Worm (Caenorhabditis elegans) whole organism, L2 larva: ENCODE measurements around the gene F13H10.9.
A peak's percentile ranks its signal among the peaks of the same experiment; 100 is the strongest.

Experiments used
- C34F6.9 ChIP-seq: fragments of 150-350 bp; optimal IDR thresholded peaks from 2 replicates; lab custom pipeline; 2014; ENCODE audit warnings: missing biosample characterization, missing genetic modification characterization
- F13H6.1 ChIP-seq: sonication (generic microtip); optimal IDR thresholded peaks from 2 replicates; lab custom pipeline; 2016; ENCODE audit warnings: missing genetic modification characterization, missing compliant biosample characterization
- R02D3.7 ChIP-seq: fragments of 150-350 bp; optimal IDR thresholded peaks from 2 replicates; lab custom pipeline; 2014; ENCODE audit warnings: missing biosample characterization, missing genetic modification characterization
- Y55F3AM.14 ChIP-seq: fragments of 200-800 bp; sonication (Bioruptor generic); optimal IDR thresholded peaks from 2 replicates; lab custom pipeline; 2018; ENCODE audit warnings: mild to moderate bottlenecking, missing genetic modification characterization, missing compliant biosample characterization
- ZK546.5 ChIP-seq: sonication (generic microtip); optimal IDR thresholded peaks from 2 replicates; lab custom pipeline; 2017; ENCODE audit warnings: missing biosample characterization, missing genetic modification characterization
- alr-1 ChIP-seq: fragments of 150-350 bp; optimal IDR thresholded peaks from 2 replicates; lab custom pipeline; 2014; ENCODE audit warnings: missing biosample characterization, missing genetic modification characterization
- aly-2 ChIP-seq: fragments of 150-350 bp; optimal IDR thresholded peaks from 2 replicates; lab custom pipeline; 2014; ENCODE audit warnings: missing biosample characterization, missing genetic modification characterization
- ama-1 ChIP-seq: fragments of 150-350 bp; optimal IDR thresholded peaks from 2 replicates; lab custom pipeline; 2018; ENCODE audit warnings: inconsistent platforms
- blmp-1 ChIP-seq: sonication (generic microtip); optimal IDR thresholded peaks from 2 replicates; lab custom pipeline; 2017; ENCODE audit warnings: missing genetic modification characterization, mild to moderate bottlenecking, missing compliant biosample characterization, antibody characterized with exemption, moderate library complexity; ENCODE audit not compliant: insufficient read depth
- ceh-16 ChIP-seq: fragments of 150-350 bp; optimal IDR thresholded peaks from 2 replicates; lab custom pipeline; 2014; ENCODE audit warnings: missing biosample characterization, missing genetic modification characterization
- ceh-82 ChIP-seq: fragments of 150-350 bp; optimal IDR thresholded peaks from 2 replicates; lab custom pipeline; 2014; ENCODE audit warnings: missing biosample characterization, missing genetic modification characterization
- crh-2 ChIP-seq: sonication (generic microtip); optimal IDR thresholded peaks from 2 replicates; lab custom pipeline; 2017; ENCODE audit warnings: missing biosample characterization, missing genetic modification characterization
- dmd-4 ChIP-seq: sonication (generic microtip); optimal IDR thresholded peaks from 2 replicates; lab custom pipeline; 2017; ENCODE audit warnings: missing biosample characterization, missing genetic modification characterization
- egl-27 ChIP-seq: sonication (generic microtip); optimal IDR thresholded peaks from 3 replicates; lab custom pipeline; 2017; ENCODE audit warnings: missing biosample characterization, missing genetic modification reagents, missing genetic modification characterization
- elt-1 ChIP-seq: fragments of 150-350 bp; optimal IDR thresholded peaks from 2 replicates; lab custom pipeline; 2014; ENCODE audit warnings: missing biosample characterization, missing genetic modification characterization
- fos-1 ChIP-seq: fragments of 150-350 bp; optimal IDR thresholded peaks from 2 replicates; lab custom pipeline; 2014; ENCODE audit warnings: missing biosample characterization, missing genetic modification characterization
- gmeb-1 ChIP-seq: fragments of 150-350 bp; optimal IDR thresholded peaks from 2 replicates; lab custom pipeline; 2014; ENCODE audit warnings: missing biosample characterization, missing genetic modification characterization
- lin-11 ChIP-seq: fragments of 150-350 bp; sonication (generic microtip); optimal IDR thresholded peaks from 2 replicates; lab custom pipeline; 2014; ENCODE audit warnings: missing biosample characterization, missing genetic modification characterization, inconsistent platforms, mixed read lengths
- lin-13 ChIP-seq: fragments of 150-350 bp; optimal IDR thresholded peaks from 2 replicates; lab custom pipeline; 2014; ENCODE audit warnings: missing biosample characterization, missing genetic modification reagents, missing genetic modification characterization
- lin-39 ChIP-seq: fragments of 150-350 bp; optimal IDR thresholded peaks from 2 replicates; lab custom pipeline; 2014; ENCODE audit warnings: missing biosample characterization, missing genetic modification reagents, missing genetic modification characterization
- lsy-2 ChIP-seq, 2 experiments: fragments of 150-350 bp in 1 of 2; sonication (generic microtip) in 1 of 2; optimal IDR thresholded peaks; 2 replicates each; lab custom pipeline; 2014 to 2017; ENCODE audit warnings: missing biosample characterization in 2 of 2, missing genetic modification characterization in 2 of 2
- mab-5 ChIP-seq: fragments of 150-350 bp; optimal IDR thresholded peaks from 2 replicates; lab custom pipeline; 2014; ENCODE audit warnings: missing biosample characterization, missing genetic modification characterization
- mbf-1 ChIP-seq: sonication (generic microtip); optimal IDR thresholded peaks from 2 replicates; lab custom pipeline; 2017; ENCODE audit warnings: missing biosample characterization, missing genetic modification characterization
- mdl-1 ChIP-seq, 2 experiments: fragments of 150-350 bp in 1 of 2; sonication (generic microtip) in 1 of 2; optimal IDR thresholded peaks; 2 replicates each; lab custom pipeline; 2017; ENCODE audit warnings: missing biosample characterization in 2 of 2, missing genetic modification characterization in 2 of 2
- nhr-10 ChIP-seq: sonication (generic microtip); optimal IDR thresholded peaks from 2 replicates; lab custom pipeline; 2017; ENCODE audit warnings: missing biosample characterization, missing genetic modification characterization
- nhr-11 ChIP-seq: fragments of 150-350 bp; optimal IDR thresholded peaks from 2 replicates; lab custom pipeline; 2014; ENCODE audit warnings: missing biosample characterization, missing genetic modification characterization
- nhr-12 ChIP-seq: fragments of 150-350 bp; optimal IDR thresholded peaks from 2 replicates; lab custom pipeline; 2014; ENCODE audit warnings: missing biosample characterization, missing genetic modification characterization
- nhr-129 ChIP-seq: fragments of 150-350 bp; optimal IDR thresholded peaks from 2 replicates; lab custom pipeline; 2014; ENCODE audit warnings: missing biosample characterization, missing genetic modification characterization
- nhr-21 ChIP-seq: fragments of 150-350 bp; optimal IDR thresholded peaks from 2 replicates; lab custom pipeline; 2014; ENCODE audit warnings: missing biosample characterization, missing genetic modification characterization
- nhr-23 ChIP-seq: fragments of 150-350 bp; optimal IDR thresholded peaks from 2 replicates; lab custom pipeline; 2014; ENCODE audit warnings: missing biosample characterization, missing genetic modification reagents, missing genetic modification characterization
- nhr-237 ChIP-seq: fragments of 150-350 bp; optimal IDR thresholded peaks from 2 replicates; lab custom pipeline; 2014; ENCODE audit warnings: missing biosample characterization, missing genetic modification characterization
- nhr-25 ChIP-seq: fragments of 150-350 bp; sonication (generic microtip); optimal IDR thresholded peaks from 3 replicates; lab custom pipeline; 2014; ENCODE audit warnings: missing biosample characterization, missing genetic modification characterization
- nhr-6 ChIP-seq: fragments of 150-350 bp; optimal IDR thresholded peaks from 2 replicates; lab custom pipeline; 2014; ENCODE audit warnings: missing biosample characterization, missing genetic modification characterization
- nhr-77 ChIP-seq: fragments of 150-350 bp; optimal IDR thresholded peaks from 2 replicates; lab custom pipeline; 2014; ENCODE audit warnings: missing biosample characterization, missing genetic modification characterization
- peb-1 ChIP-seq: fragments of 150-350 bp; optimal IDR thresholded peaks from 2 replicates; lab custom pipeline; 2014; ENCODE audit warnings: missing biosample characterization, missing genetic modification characterization
- sem-4 ChIP-seq: fragments of 150-350 bp; optimal IDR thresholded peaks from 2 replicates; lab custom pipeline; 2014; ENCODE audit warnings: missing biosample characterization, missing genetic modification reagents, missing genetic modification characterization
- skn-1 ChIP-seq: sonication (generic microtip); optimal IDR thresholded peaks from 2 replicates; lab custom pipeline; 2017; ENCODE audit warnings: missing biosample characterization, missing genetic modification characterization
- sma-3 ChIP-seq: sonication (generic microtip); optimal IDR thresholded peaks from 2 replicates; lab custom pipeline; 2016; ENCODE audit warnings: missing genetic modification reagents, missing genetic modification characterization, missing compliant biosample characterization
- snpc-4 ChIP-seq: fragments of 150-350 bp; optimal IDR thresholded peaks from 2 replicates; lab custom pipeline; 2014; ENCODE audit warnings: missing biosample characterization, missing genetic modification characterization
- unc-39 ChIP-seq: fragments of 150-350 bp; optimal IDR thresholded peaks from 2 replicates; lab custom pipeline; 2014; ENCODE audit warnings: missing biosample characterization, missing genetic modification characterization
- unc-55 ChIP-seq: fragments of 150-350 bp; sonication (generic microtip); optimal IDR thresholded peaks from 3 replicates; lab custom pipeline; 2014; ENCODE audit warnings: missing biosample characterization, missing genetic modification reagents, missing genetic modification characterization
- unc-62 ChIP-seq: fragments of 150-350 bp; optimal IDR thresholded peaks from 2 replicates; lab custom pipeline; 2014; ENCODE audit warnings: missing biosample characterization, missing genetic modification reagents, missing genetic modification characterization
- zag-1 ChIP-seq: fragments of 150-350 bp; optimal IDR thresholded peaks from 2 replicates; lab custom pipeline; 2014; ENCODE audit warnings: missing biosample characterization, missing genetic modification characterization
- ztf-1 ChIP-seq: fragments of 200-800 bp; sonication (Bioruptor generic); conservative IDR thresholded peaks from 2 replicates; pipeline ENCODE4 v1.3.6; 2022; ENCODE audit warnings: missing genetic modification characterization, missing compliant biosample characterization
- ztf-11 ChIP-seq: sonication (generic microtip); optimal IDR thresholded peaks from 2 replicates; lab custom pipeline; 2017; ENCODE audit warnings: missing biosample characterization, missing genetic modification characterization
- ztf-4 ChIP-seq: fragments of 150-350 bp; optimal IDR thresholded peaks from 2 replicates; lab custom pipeline; 2014; ENCODE audit warnings: missing biosample characterization, missing genetic modification characterization

The F13H10.9 gene

DNA sequence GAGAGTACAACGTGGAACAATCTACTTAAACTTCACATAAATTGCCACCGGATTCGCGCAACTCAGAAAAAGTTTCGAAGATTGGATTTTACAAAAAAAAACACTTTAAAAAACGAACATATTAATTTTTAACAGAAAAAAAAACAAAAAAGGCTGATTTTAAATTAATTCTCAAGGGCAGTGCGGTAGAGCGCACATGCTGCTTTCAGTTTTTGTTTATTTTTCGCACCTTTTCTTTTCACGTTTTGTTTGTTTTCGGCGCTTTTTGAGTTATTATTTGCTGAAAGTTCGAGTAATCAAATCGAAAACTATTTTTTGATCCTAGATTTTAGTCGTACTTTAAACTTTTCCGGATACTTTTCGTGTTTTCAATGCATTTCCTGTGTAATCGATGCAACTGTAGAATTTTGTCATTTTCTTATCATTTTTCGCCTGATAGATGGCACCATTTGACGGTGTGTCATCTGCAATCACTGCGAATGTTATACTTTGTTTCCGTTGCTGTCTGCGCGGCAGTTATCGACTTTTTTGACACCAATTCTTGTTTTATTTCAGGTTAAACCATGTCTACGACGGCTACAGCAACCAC, 18.3 kb downstream of the F13H10.9 start, which contains the start of gene F13H10.8:
TSS of gene F13H10.8 (plus strand) at position 556 of the 589 bp plus-strand sequence.
- TF ChIP-seq mdl-1 (tag; optimal IDR thresholded peaks at IDR 0.05; lab: Kevin White, UChicago) (no peak), nhr-77 (tag; lab: Kevin White, UChicago) (no peak), ceh-82 (tag; lab: Kevin White, UChicago) (no peak), gmeb-1 (tag; lab: Kevin White, UChicago) (no peak), nhr-10 (tag; lab: Kevin White, UChicago) (no peak), sem-4 (tag; lab: Kevin White, UChicago) (no peak), R02D3.7 (tag; lab: Kevin White, UChicago) (no peak), lin-11 (tag; lab: Kevin White, UChicago) (no peak), aly-2 (tag; lab: Kevin White, UChicago) (no peak), nhr-21 (tag; lab: Kevin White, UChicago) (no peak), nhr-23 (tag; lab: Kevin White, UChicago) (no peak), dmd-4 (tag; lab: Kevin White, UChicago) (no peak), ztf-11 (tag; lab: Kevin White, UChicago) (no peak), ama-1 (lab: Kevin White, UChicago) (no peak), ztf-1 (no peak), crh-2 (tag; lab: Kevin White, UChicago) (peak; percentile 48), nhr-6 (tag; lab: Kevin White, UChicago) (no peak), alr-1 (tag; lab: Kevin White, UChicago) (no peak), nhr-11 (tag; lab: Kevin White, UChicago) (no peak), Y55F3AM.14 (no peak), F13H6.1 (tag; lab: Kevin White, UChicago) (peak; percentile 33), ztf-4 (no peak), elt-1 (tag; lab: Kevin White, UChicago) (no peak), unc-39 (tag; lab: Kevin White, UChicago) (no peak), nhr-129 (tag; lab: Kevin White, UChicago) (peak; percentile 17), egl-27 (tag; lab: Kevin White, UChicago) (no peak), ceh-16 (no peak), nhr-12 (tag; lab: Kevin White, UChicago) (no peak), zag-1 (no peak), fos-1 (tag; lab: Kevin White, UChicago) (peak; percentile 93), lin-13 (GFP tag; lab: Kevin White, UChicago) (peak; percentile 27), sma-3 (GFP tag; lab: Kevin White, UChicago) (peak; percentile 6), peb-1 (no peak), mbf-1 (tag; lab: Kevin White, UChicago) (no peak), skn-1 (tag; lab: Kevin White, UChicago) (no peak), unc-62 (GFP tag; lab: Kevin White, UChicago) (no peak), blmp-1 (tag; lab: Kevin White, UChicago) (no peak), nhr-25 (tag; lab: Kevin White, UChicago) (peak; percentile 0), unc-55 (GFP tag; lab: Kevin White, UChicago) (no peak), lin-39 (tag; lab: Kevin White, UChicago) (no peak), lsy-2 (tag; optimal IDR thresholded peaks at IDR 0.05; lab: Kevin White, UChicago) (peak in 1 of 2 experiments; percentile 42), mab-5 (tag; lab: Kevin White, UChicago) (no peak), C34F6.9 (tag; lab: Kevin White, UChicago) (peak; percentile 80), ZK546.5 (tag; lab: Kevin White, UChicago) (no peak), snpc-4 (no peak), nhr-237 (tag; lab: Kevin White, UChicago) (no peak)
